Worm (Caenorhabditis elegans) whole organism, L1 larva: ENCODE data around the gene egl-46.

ENCODE experiments used
- C04F5.9 ChIP-seq: sonication (generic microtip); optimal IDR thresholded peaks from 2 replicates; lab custom pipeline; 2016; ENCODE audit warnings: missing genetic modification characterization, missing compliant biosample characterization
- Y116A8C.19 ChIP-seq: sonication (generic microtip); optimal IDR thresholded peaks from 2 replicates; lab custom pipeline; 2016; ENCODE audit warnings: missing compliant biosample characterization, missing genetic modification characterization, borderline replicate concordance
- aly-2 ChIP-seq: fragments of 150-350 bp; optimal IDR thresholded peaks from 2 replicates; lab custom pipeline; 2014; ENCODE audit warnings: missing biosample characterization, missing genetic modification characterization
- ama-1 ChIP-seq: fragments of 150-350 bp; optimal IDR thresholded peaks from 2 replicates; lab custom pipeline; 2014
- blmp-1 ChIP-seq: fragments of 150-350 bp; optimal IDR thresholded peaks from 2 replicates; lab custom pipeline; 2014; ENCODE audit warnings: missing biosample characterization, missing genetic modification characterization
- ceh-63 ChIP-seq: fragments of 200-800 bp; sonication (Bioruptor generic); optimal IDR thresholded peaks from 2 replicates; lab custom pipeline; 2018; ENCODE audit warnings: mild to moderate bottlenecking, missing genetic modification characterization, missing compliant biosample characterization
- ceh-82 ChIP-seq, 3 experiments: fragments of 150-350 bp in 1 of 3; sonication (generic microtip) in 2 of 3; optimal IDR thresholded peaks; 2 replicates each; lab custom pipeline; 2014 to 2017; ENCODE audit warnings: missing biosample characterization in 3 of 3, missing genetic modification characterization in 3 of 3
- ceh-88 ChIP-seq: fragments of 200-800 bp; sonication (Bioruptor generic); IDR thresholded peaks from 2 replicates; pipeline ENCODE4 v1.3.6; 2022; ENCODE audit warnings: missing genetic modification characterization, missing compliant biosample characterization
- dsc-1 ChIP-seq: sonication (generic microtip); optimal IDR thresholded peaks from 2 replicates; lab custom pipeline; 2016; ENCODE audit warnings: mild to moderate bottlenecking, missing genetic modification characterization, missing compliant biosample characterization
- efl-1 ChIP-seq, 4 experiments: fragments of 150-350 bp; optimal IDR thresholded peaks in 3 of 4; peaks in 1 of 4; 1 replicate in 1 of 4; 2 replicates in 3 of 4; lab custom pipeline; 2014; ENCODE audit warnings: missing biosample characterization in 2 of 4, missing genetic modification characterization in 2 of 4, missing genetic modification reagents in 2 of 4
- efl-3 ChIP-seq: fragments of 200-800 bp; sonication (Bioruptor generic); optimal IDR thresholded peaks from 2 replicates; lab custom pipeline; 2018; ENCODE audit warnings: mild to moderate bottlenecking, missing genetic modification characterization, missing compliant biosample characterization
- egl-27 ChIP-seq, 2 experiments: fragments of 150-350 bp in 1 of 2; sonication (generic microtip); optimal IDR thresholded peaks; 3 replicates each; lab custom pipeline; 2017 to 2018; ENCODE audit warnings: missing biosample characterization in 2 of 2, missing genetic modification characterization in 2 of 2, missing genetic modification reagents in 2 of 2
- elt-3 ChIP-seq, 6 experiments: fragments of 150-350 bp in 1 of 6; sonication (generic microtip); optimal IDR thresholded peaks; 2 replicates each; lab custom pipeline; 2017 to 2018; ENCODE audit warnings: missing biosample characterization in 6 of 6, missing genetic modification characterization in 6 of 6, inconsistent platforms in 1 of 6
- fkh-4 ChIP-seq: sonication (generic microtip); optimal IDR thresholded peaks from 2 replicates; lab custom pipeline; 2016; ENCODE audit warnings: missing compliant biosample characterization, missing genetic modification characterization, borderline replicate concordance
- fkh-8 ChIP-seq: sonication (generic microtip); optimal IDR thresholded peaks from 2 replicates; lab custom pipeline; 2016; ENCODE audit warnings: mild to moderate bottlenecking, missing genetic modification characterization, missing compliant biosample characterization
- irx-1 ChIP-seq: sonication (generic microtip); optimal IDR thresholded peaks from 2 replicates; lab custom pipeline; 2016; ENCODE audit warnings: missing genetic modification characterization, missing compliant biosample characterization
- lin-13 ChIP-seq: fragments of 150-350 bp; optimal IDR thresholded peaks from 2 replicates; lab custom pipeline; 2014; ENCODE audit warnings: missing biosample characterization, missing genetic modification reagents, missing genetic modification characterization
- lin-14 ChIP-seq: fragments of 200-800 bp; sonication (Bioruptor generic); optimal IDR thresholded peaks from 2 replicates; lab custom pipeline; 2018; ENCODE audit warnings: mild to moderate bottlenecking, missing genetic modification characterization, moderate library complexity, missing compliant biosample characterization
- lin-35 ChIP-seq, 2 experiments: fragments of 150-350 bp; optimal IDR thresholded peaks; 2 replicates each; lab custom pipeline; 2014; ENCODE audit warnings: missing biosample characterization in 2 of 2, missing genetic modification characterization in 2 of 2, missing genetic modification reagents in 2 of 2
- lin-39 ChIP-seq: fragments of 150-350 bp; optimal IDR thresholded peaks from 2 replicates; lab custom pipeline; 2014; ENCODE audit warnings: missing biosample characterization, missing genetic modification reagents, missing genetic modification characterization
- lir-3 ChIP-seq: sonication (generic microtip); optimal IDR thresholded peaks from 2 replicates; lab custom pipeline; 2016; ENCODE audit warnings: mild to moderate bottlenecking, missing genetic modification characterization, moderate library complexity, missing compliant biosample characterization; ENCODE audit not compliant: poor library complexity
- nhr-19 ChIP-seq: fragments of 200-800 bp; sonication (Bioruptor generic); conservative IDR thresholded peaks from 2 replicates; pipeline ENCODE4 v1.3.6; 2022; ENCODE audit warnings: missing genetic modification characterization, missing compliant biosample characterization
- nhr-20 ChIP-seq: sonication (generic microtip); optimal IDR thresholded peaks from 2 replicates; lab custom pipeline; 2016; ENCODE audit warnings: mild to moderate bottlenecking, missing genetic modification characterization, missing compliant biosample characterization
- nhr-47 ChIP-seq: sonication (generic microtip); optimal IDR thresholded peaks from 2 replicates; lab custom pipeline; 2016; ENCODE audit warnings: mild to moderate bottlenecking, missing genetic modification characterization, moderate library complexity, missing compliant biosample characterization
- nhr-71 ChIP-seq: sonication (generic microtip); optimal IDR thresholded peaks from 2 replicates; lab custom pipeline; 2016; ENCODE audit warnings: mild to moderate bottlenecking, missing genetic modification characterization, moderate library complexity, missing compliant biosample characterization
- nhr-76 ChIP-seq: sonication (generic microtip); optimal IDR thresholded peaks from 2 replicates; lab custom pipeline; 2017; ENCODE audit warnings: missing biosample characterization, missing genetic modification characterization
- pax-3 ChIP-seq: fragments of 200-800 bp; sonication (Bioruptor generic); optimal IDR thresholded peaks from 2 replicates; lab custom pipeline; 2018; ENCODE audit warnings: mild to moderate bottlenecking, missing genetic modification characterization, moderate library complexity, missing compliant biosample characterization
- pqm-1 ChIP-seq: sonication (generic microtip); optimal IDR thresholded peaks from 3 replicates; lab custom pipeline; 2017; ENCODE audit warnings: missing biosample characterization, missing genetic modification characterization
- rnt-1 ChIP-seq: sonication (generic microtip); optimal IDR thresholded peaks from 2 replicates; lab custom pipeline; 2016; ENCODE audit warnings: mild to moderate bottlenecking, missing genetic modification characterization, moderate library complexity, missing compliant biosample characterization
- skn-1 ChIP-seq: fragments of 150-350 bp; optimal IDR thresholded peaks from 2 replicates; lab custom pipeline; 2014; ENCODE audit warnings: missing biosample characterization, missing genetic modification characterization
- snpc-4 ChIP-seq: fragments of 150-350 bp; optimal IDR thresholded peaks from 2 replicates; lab custom pipeline; 2014; ENCODE audit warnings: missing biosample characterization, missing genetic modification characterization
- snu-23 ChIP-seq: sonication (generic microtip); optimal IDR thresholded peaks from 2 replicates; lab custom pipeline; 2016; ENCODE audit warnings: missing genetic modification characterization, missing compliant biosample characterization
- sox-4 ChIP-seq: sonication (generic microtip); optimal IDR thresholded peaks from 2 replicates; lab custom pipeline; 2016; ENCODE audit warnings: missing genetic modification characterization, missing compliant biosample characterization
- swsn-7 ChIP-seq: sonication (generic microtip); optimal IDR thresholded peaks from 2 replicates; lab custom pipeline; 2016; ENCODE audit warnings: missing genetic modification characterization, missing compliant biosample characterization
- tbx-2 ChIP-seq: sonication (generic microtip); optimal IDR thresholded peaks from 2 replicates; lab custom pipeline; 2016; ENCODE audit warnings: missing genetic modification characterization, missing compliant biosample characterization
- unc-130 ChIP-seq: fragments of 150-350 bp; optimal IDR thresholded peaks from 2 replicates; lab custom pipeline; 2017; ENCODE audit warnings: missing biosample characterization, missing genetic modification characterization, inconsistent platforms
- unc-30 ChIP-seq: sonication (generic microtip); optimal IDR thresholded peaks from 2 replicates; lab custom pipeline; 2017; ENCODE audit warnings: missing biosample characterization, missing genetic modification characterization
- unc-86 ChIP-seq: sonication (generic microtip); optimal IDR thresholded peaks from 2 replicates; lab custom pipeline; 2016; ENCODE audit warnings: missing genetic modification characterization, missing compliant biosample characterization
- unc-98 ChIP-seq: fragments of 200-800 bp; sonication (Bioruptor generic); IDR thresholded peaks from 2 replicates; pipeline ENCODE4 v1.3.6; 2022; ENCODE audit warnings: missing genetic modification characterization, missing compliant biosample characterization
- vab-15 ChIP-seq: sonication (generic microtip); optimal IDR thresholded peaks from 2 replicates; lab custom pipeline; 2017; ENCODE audit warnings: missing genotype, mild to moderate bottlenecking, missing genetic modification characterization, missing compliant biosample characterization
- xbp-1 ChIP-seq: sonication (generic microtip); optimal IDR thresholded peaks from 2 replicates; lab custom pipeline; 2016; ENCODE audit warnings: missing genetic modification characterization, missing compliant biosample characterization
- zip-4 ChIP-seq: fragments of 200-800 bp; sonication (Bioruptor generic); optimal IDR thresholded peaks from 2 replicates; lab custom pipeline; 2018; ENCODE audit warnings: mild to moderate bottlenecking, missing genetic modification characterization, moderate library complexity, missing compliant biosample characterization

egl-46 gene

ce11 chrV:6652051-6652450, 29.3 kb downstream of the egl-46 start, which contains the start of gene T10H9.8:
Gene T10H9.8 (plus strand): TSS chrV:6652351.
- TF ChIP-seq swsn-7 (tag; lab: Kevin White, UChicago) (no peak), vab-15 (tag; lab: Kevin White, UChicago) (no peak), nhr-20 (tag; lab: Kevin White, UChicago) (peak; percentile 33), efl-1 (optimal IDR thresholded peaks at IDR 0.05; lab: Kevin White, UChicago) (no peak), efl-1 (GFP tag; optimal IDR thresholded peaks at IDR 0.05 in 1 of 2; lab: Kevin White, UChicago) (peak in 1 of 2 experiments; percentile 19)
- TF ChIP-seq, all 84 proteins: peak for 2

- TF ChIP-seq irx-1 (tag; lab: Kevin White, UChicago) (no peak), zip-4 (GFP tag; lab: Kevin White, UChicago) (no peak), skn-1 (no peak)
Observed at ce11 chrV:6650508-6650907, 30.9 kb downstream of the egl-46 start.

- TF ChIP-seq lir-3 (tag; lab: Kevin White, UChicago) (no peak), xbp-1 (tag; lab: Kevin White, UChicago) (no peak), dsc-1 (tag; lab: Kevin White, UChicago) (no peak)
Observed at ce11 chrV:6649317-6649716, 32.1 kb downstream of the egl-46 start, which contains the start of gene T10H9.1. Gene T10H9.1 (plus strand): TSS chrV:6649617.

ce11 chrV:6645810-6646209, 35.6 kb downstream of the egl-46 start:
- TF ChIP-seq nhr-19 (GFP tag; lab: Robert Waterston, UW) (no peak), pax-3 (tag; lab: Kevin White, UChicago) (peak; percentile 19), nhr-47 (tag; lab: Kevin White, UChicago) (peak; percentile 36), fkh-8 (tag; lab: Kevin White, UChicago) (peak; percentile 27), sox-4 (tag; lab: Kevin White, UChicago) (peak; percentile 66), nhr-71 (tag; lab: Kevin White, UChicago) (peak; percentile 27), dsc-1 (tag; lab: Kevin White, UChicago) (peak; percentile 97), unc-98 (GFP tag; lab: Robert Waterston, UW) (no peak)

- TF ChIP-seq nhr-47 (tag; lab: Kevin White, UChicago): no peak
- TF ChIP-seq nhr-76: no peak
- no peak for TF ChIP-seq snu-23 (GFP tag; lab: Kevin White, UChicago)
- no peak for TF ChIP-seq ceh-88
- TF ChIP-seq pqm-1: no peak
- no peak for TF ChIP-seq lin-35 (GFP tag; optimal IDR thresholded peaks at IDR 0.05; lab: Kevin White, UChicago)
Observed at ce11 chrV:6632925-6633324, 48.4 kb downstream of the egl-46 start, which contains the start of gene scd-2. Gene scd-2 (plus strand): TSS chrV:6633225.

ce11 chrV:6631866-6632265, 49.5 kb downstream of the egl-46 start:
- TF ChIP-seq vab-15 (tag; lab: Kevin White, UChicago) (no peak), efl-3 (GFP tag; lab: Kevin White, UChicago) (no peak), egl-27 (tag; optimal IDR thresholded peaks at IDR 0.05; lab: Kevin White, UChicago) (no peak), dsc-1 (tag; lab: Kevin White, UChicago) (peak; percentile 35), elt-3 (tag; optimal IDR thresholded peaks at IDR 0.05; lab: Kevin White, UChicago) (no peak), unc-86 (peak; percentile 2), lin-13 (GFP tag; lab: Kevin White, UChicago) (no peak), ceh-82 (tag; optimal IDR thresholded peaks at IDR 0.05; lab: Kevin White, UChicago) (peak in 1 of 3 experiments; percentile 24), lin-39 (tag; lab: Kevin White, UChicago) (no peak), nhr-19 (GFP tag; lab: Robert Waterston, UW) (no peak), lin-14 (peak; percentile 34), aly-2 (tag; lab: Kevin White, UChicago) (no peak), efl-1 (optimal IDR thresholded peaks at IDR 0.05; lab: Kevin White, UChicago) (no peak), efl-1 (GFP tag; optimal IDR thresholded peaks at IDR 0.05 in 1 of 2; lab: Kevin White, UChicago) (no peak), ceh-63 (GFP tag; lab: Kevin White, UChicago) (no peak), ceh-88 (no peak), fkh-4 (tag; lab: Kevin White, UChicago) (no peak), blmp-1 (no peak), C04F5.9 (no peak), snpc-4 (tag; lab: Kevin White, UChicago) (no peak), unc-30 (tag; lab: Kevin White, UChicago) (no peak), ama-1 (lab: Kevin White, UChicago) (no peak), Y116A8C.19 (tag; lab: Kevin White, UChicago) (no peak), rnt-1 (tag; lab: Kevin White, UChicago) (no peak), unc-130 (tag; lab: Kevin White, UChicago) (no peak), tbx-2 (tag; lab: Kevin White, UChicago) (no peak)
